Worm (Caenorhabditis elegans) whole organism, mixed stage, embryonic: ENCODE measurements around the gene C47E12.14.

Experiments used
- bed-3 ChIP-seq: fragments of 200-800 bp; sonication (Bioruptor generic); optimal IDR thresholded peaks from 3 replicates; lab custom pipeline; 2018; ENCODE audit warnings: mild to moderate bottlenecking, missing genetic modification characterization, moderate library complexity, missing compliant biosample characterization
- ceh-39 ChIP-seq: fragments of 150-350 bp; optimal IDR thresholded peaks from 2 replicates; lab custom pipeline; 2014; ENCODE audit warnings: missing biosample characterization, missing genetic modification characterization
- cnd-1 ChIP-seq: fragments of 200-800 bp; sonication (Bioruptor generic); optimal IDR thresholded peaks from 2 replicates; lab custom pipeline; 2018; ENCODE audit warnings: mild to moderate bottlenecking, missing genetic modification characterization, missing compliant biosample characterization
- elt-1 ChIP-seq: sonication (generic microtip); optimal IDR thresholded peaks from 2 replicates; lab custom pipeline; 2017; ENCODE audit warnings: missing genetic modification characterization, mild to moderate bottlenecking, missing compliant biosample characterization, antibody characterized with exemption, moderate library complexity, borderline replicate concordance; ENCODE audit not compliant: insufficient read depth
- ham-2 ChIP-seq: fragments of 200-800 bp; sonication (Bioruptor generic); optimal IDR thresholded peaks from 2 replicates; lab custom pipeline; 2018; ENCODE audit warnings: mild to moderate bottlenecking, missing genetic modification characterization, missing compliant biosample characterization
- lsy-2 ChIP-seq: fragments of 150-350 bp; optimal IDR thresholded peaks from 2 replicates; lab custom pipeline; 2014; ENCODE audit warnings: missing biosample characterization, missing genetic modification characterization
- mab-5 ChIP-seq: fragments of 150-350 bp; optimal IDR thresholded peaks from 2 replicates; lab custom pipeline; 2014; ENCODE audit warnings: missing biosample characterization, missing genetic modification characterization
- mep-1 ChIP-seq: fragments of 150-350 bp; optimal IDR thresholded peaks from 2 replicates; lab custom pipeline; 2017; ENCODE audit warnings: missing biosample characterization, missing genetic modification reagents, missing genetic modification characterization, inconsistent platforms
- nhr-28 ChIP-seq: fragments of 150-350 bp; optimal IDR thresholded peaks from 2 replicates; lab custom pipeline; 2014; ENCODE audit warnings: missing biosample characterization, missing genetic modification characterization
- pha-4 ChIP-seq: fragments of 150-350 bp; optimal IDR thresholded peaks from 2 replicates; lab custom pipeline; 2018; ENCODE audit warnings: missing biosample characterization, missing genetic modification reagents, missing genetic modification characterization
- snpc-4 ChIP-seq: fragments of 150-350 bp; optimal IDR thresholded peaks from 2 replicates; lab custom pipeline; 2014; ENCODE audit warnings: missing biosample characterization, missing genetic modification characterization
- sptf-1 ChIP-seq: sonication (generic microtip); optimal IDR thresholded peaks from 2 replicates; lab custom pipeline; 2017; ENCODE audit warnings: mild to moderate bottlenecking, missing genetic modification characterization, moderate library complexity, missing compliant biosample characterization
- unc-62 ChIP-seq: fragments of 150-350 bp; optimal IDR thresholded peaks from 2 replicates; lab custom pipeline; 2014; ENCODE audit warnings: missing biosample characterization, missing genetic modification reagents, missing genetic modification characterization

- TF ChIP-seq nhr-28 (no peak), mep-1 (no peak), unc-62 (GFP tag; lab: Kevin White, UChicago) (no peak), bed-3 (no peak), mab-5 (tag; lab: Kevin White, UChicago) (no peak), ceh-39 (tag; lab: Kevin White, UChicago) (no peak), ham-2 (GFP tag; lab: Kevin White, UChicago) (no peak), cnd-1 (tag; lab: Kevin White, UChicago) (no peak), lsy-2 (tag; lab: Kevin White, UChicago) (no peak), snpc-4 (tag; lab: Kevin White, UChicago) (no peak), sptf-1 (tag; lab: Kevin White, UChicago) (no peak), pha-4 (tag; lab: Kevin White, UChicago) (no peak), elt-1 (tag; lab: Kevin White, UChicago) (no peak)
These were observed 22.9 kb downstream of the C47E12.14 start, which contains the start of gene gon-1 for ce11 chrIV:9953333-9953732.
